Fruit fly (Drosophila melanogaster): ENCODE results near the gene CG7800.

The CG7800 gene

dm6 chr3R:8181412-8182108 is 36.2 kb upstream of the CG7800 start, which contains the start of gene grn (continued):
- TF ChIP-seq ind (GFP tag; optimal IDR thresholded peaks at IDR 0.05) (no peak), CG4617 (GFP tag; optimal IDR thresholded peaks at IDR 0.05; ENCODE audit: borderline replicate concordance) (no peak), crc (GFP tag; optimal IDR thresholded peaks at IDR 0.05) (no peak), danr (GFP tag; IDR thresholded peaks at IDR 0.05) (no peak), CG6689 (GFP tag; IDR thresholded peaks at IDR 0.05) (no peak), NFAT (GFP tag; IDR thresholded peaks at IDR 0.05) (peak; percentile 49), Deaf1 (tag; optimal IDR thresholded peaks at IDR 0.05) (peak; percentile 75), CG7357 (GFP tag; IDR thresholded peaks at IDR 0.05) (no peak), Fer2 (tag; optimal IDR thresholded peaks at IDR 0.05) (no peak), gfzf (GFP tag; optimal IDR thresholded peaks at IDR 0.05) (no peak), tgo (GFP tag; IDR thresholded peaks at IDR 0.05) (0 out of 3 replicates have a peak, but pooled peaks have one; percentile 33), az2 (GFP tag; optimal IDR thresholded peaks at IDR 0.05) (no peak), gcm2 (GFP tag; optimal IDR thresholded peaks at IDR 0.05) (no peak), CG8765 (GFP tag; IDR thresholded peaks at IDR 0.05) (no peak), pan (optimal IDR thresholded peaks at IDR 0.05) (no peak), pan (GFP tag; optimal IDR thresholded peaks at IDR 0.05 in 1 of 2, IDR thresholded peaks at IDR 0.05 in 1 of 2) (peak in 1 of 2 experiments; percentile 79), croc (GFP tag; conservative IDR thresholded peaks at IDR 0.05) (no peak), oc (tag; optimal IDR thresholded peaks at IDR 0.05) (peak; percentile 68), CG14860 (GFP tag; IDR thresholded peaks at IDR 0.05; ENCODE audit: partially characterized antibody) (0 out of 3 replicates have a peak, but pooled peaks have one; percentile 31), CG8359 (GFP tag; optimal IDR thresholded peaks at IDR 0.05; ENCODE audit: borderline replicate concordance) (no peak), CG34376 (GFP tag; optimal IDR thresholded peaks at IDR 0.05) (no peak), CG6654 (GFP tag; optimal IDR thresholded peaks at IDR 0.05) (no peak), dan (GFP tag; IDR thresholded peaks at IDR 0.05) (no peak), BEAF-32 (GFP tag; optimal IDR thresholded peaks at IDR 0.05) (no peak), CG14667 (GFP tag; IDR thresholded peaks at IDR 0.05) (no peak), jigr1 (GFP tag; IDR thresholded peaks at IDR 0.05) (no peak), chm (GFP tag; IDR thresholded peaks at IDR 0.05) (no peak), PHDP (tag; optimal IDR thresholded peaks at IDR 0.05) (peak; percentile 2), CG9797 (GFP tag; optimal IDR thresholded peaks at IDR 0.05) (no peak), emc (GFP tag; optimal IDR thresholded peaks at IDR 0.05) (no peak), Dll (GFP tag; IDR thresholded peaks at IDR 0.05; ENCODE audit: partially characterized antibody) (0 out of 4 replicates have a peak, but pooled peaks have one; percentile 31), Eip74EF (GFP tag; optimal IDR thresholded peaks at IDR 0.05) (peak in 1 of 2 experiments; percentile 79), nau (GFP tag; optimal IDR thresholded peaks at IDR 0.05) (peak; percentile 15), Trl (optimal IDR thresholded peaks at IDR 0.05) (peak; percentile 61 to 62), Trl (GFP tag; optimal IDR thresholded peaks at IDR 0.05) (peak; percentile 27), Dip2 (GFP tag; IDR thresholded peaks at IDR 0.05) (no peak), Spps (tag; optimal IDR thresholded peaks at IDR 0.05) (no peak), CG15601 (tag; optimal IDR thresholded peaks at IDR 0.05) (peak; percentile 18), ara (GFP tag; IDR thresholded peaks at IDR 0.05) (no peak), CG16813 (GFP tag; IDR thresholded peaks at IDR 0.05; ENCODE audit: partially characterized antibody) (peak; percentile 38; the same call in 1 of the 3 replicates), sima (GFP tag; optimal IDR thresholded peaks at IDR 0.05) (no peak), cad (GFP tag; optimal IDR thresholded peaks at IDR 0.05) (peak; percentile 34), CG17361 (GFP tag; IDR thresholded peaks at IDR 0.05) (0 out of 3 replicates have a peak, but pooled peaks have one; percentile 29), sob (GFP tag; IDR thresholded peaks at IDR 0.05) (peak; percentile 69), Hr78 (GFP tag; optimal IDR thresholded peaks at IDR 0.05) (no peak), Xbp1 (GFP tag; optimal IDR thresholded peaks at IDR 0.05) (peak; percentile 49), CG15073 (GFP tag; optimal IDR thresholded peaks at IDR 0.05) (no peak), Oli (tag; optimal IDR thresholded peaks at IDR 0.05) (no peak), Ssrp (tag; optimal IDR thresholded peaks at IDR 0.05) (no peak), B-H2 (GFP tag; optimal IDR thresholded peaks at IDR 0.05) (peak; percentile 16)

Measured in whole organism, embryonic.